Worm (Caenorhabditis elegans): ENCODE measurements around the gene F35C11.2.

ce11 chrII:8220267-8220666 is 28.4 kb downstream of the F35C11.2 start:
- TF ChIP-seq F49E8.2 (tag; optimal IDR thresholded peaks at IDR 0.05; ENCODE audit: insufficient read depth) (no peak), akir-1 (GFP tag; optimal IDR thresholded peaks at IDR 0.05) (no peak), unc-62 (GFP tag; optimal IDR thresholded peaks at IDR 0.05) (no peak), unc-130 (GFP tag; optimal IDR thresholded peaks at IDR 0.05) (no peak), ccch-3 (GFP tag; optimal IDR thresholded peaks at IDR 0.05) (no peak), tlf-1 (GFP tag; optimal IDR thresholded peaks at IDR 0.05) (no peak), nhr-120 (GFP tag; IDR thresholded peaks at IDR 0.05) (no peak), snpc-4 (GFP tag; optimal IDR thresholded peaks at IDR 0.05) (no peak), snpc-4 (tag; optimal IDR thresholded peaks at IDR 0.05) (no peak), ets-4 (GFP tag; optimal IDR thresholded peaks at IDR 0.05) (no peak), ekl-4 (GFP tag; IDR thresholded peaks at IDR 0.05) (no peak), mel-28 (tag; optimal IDR thresholded peaks at IDR 0.05; ENCODE audit: borderline replicate concordance) (no peak), ama-1 (optimal IDR thresholded peaks at IDR 0.05) (no peak), ama-1 (GFP tag; optimal IDR thresholded peaks at IDR 0.05) (no peak)

Data from whole organism, young adult.